Fruit fly (Drosophila melanogaster): ENCODE measurements around the gene mus81.

mus81 gene

dm6 chrX:932859-933258 is 8.0 kb upstream of the mus81 start:
- no peak for TF ChIP-seq pan (optimal IDR thresholded peaks at IDR 0.05)
- no peak for TF ChIP-seq psq (optimal IDR thresholded peaks at IDR 0.05)
- no peak for TF ChIP-seq CG8478 (optimal IDR thresholded peaks at IDR 0.05)
- TF ChIP-seq usp (GFP tag; optimal IDR thresholded peaks at IDR 0.05), result no peak
- no peak for TF ChIP-seq Dll (optimal IDR thresholded peaks at IDR 0.05)
- TF ChIP-seq EcR (GFP tag; optimal IDR thresholded peaks at IDR 0.05), result no peak

DNA sequence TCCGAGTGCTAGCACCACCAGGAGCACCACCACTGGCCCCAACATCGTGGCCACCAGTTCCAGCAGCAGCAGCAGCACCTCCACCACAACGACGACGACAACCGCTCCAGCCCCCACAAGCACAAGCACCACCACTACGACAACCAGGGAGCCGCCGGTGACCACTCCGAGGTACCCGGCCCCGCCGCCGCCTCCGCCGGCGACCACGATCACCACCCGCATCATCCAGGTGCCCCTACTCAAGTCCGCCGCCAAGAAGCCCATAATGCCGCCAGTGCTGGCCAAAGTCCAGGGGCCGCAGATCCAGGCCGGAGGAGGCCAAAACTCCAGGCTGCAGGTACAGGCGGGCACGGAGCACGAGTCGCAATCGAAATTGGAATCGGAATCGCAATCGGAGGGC is 6.9 kb upstream of the mus81 start:
- TF ChIP-seq Dll (optimal IDR thresholded peaks at IDR 0.05) (no peak), psq (optimal IDR thresholded peaks at IDR 0.05) (no peak), pan (optimal IDR thresholded peaks at IDR 0.05) (no peak), CG8478 (optimal IDR thresholded peaks at IDR 0.05) (no peak), usp (GFP tag; optimal IDR thresholded peaks at IDR 0.05) (no peak), EcR (GFP tag; optimal IDR thresholded peaks at IDR 0.05) (no peak)

dm6 chrX:935049-935900 is 5.6 kb upstream of the mus81 start, which contains the start of gene TRAM:
Gene TRAM, plus strand, starts transcription at chrX:935232.
- TF ChIP-seq usp (GFP tag; optimal IDR thresholded peaks at IDR 0.05), result no peak
- TF ChIP-seq CG8478 (optimal IDR thresholded peaks at IDR 0.05), result peak; percentile 4

DNA sequence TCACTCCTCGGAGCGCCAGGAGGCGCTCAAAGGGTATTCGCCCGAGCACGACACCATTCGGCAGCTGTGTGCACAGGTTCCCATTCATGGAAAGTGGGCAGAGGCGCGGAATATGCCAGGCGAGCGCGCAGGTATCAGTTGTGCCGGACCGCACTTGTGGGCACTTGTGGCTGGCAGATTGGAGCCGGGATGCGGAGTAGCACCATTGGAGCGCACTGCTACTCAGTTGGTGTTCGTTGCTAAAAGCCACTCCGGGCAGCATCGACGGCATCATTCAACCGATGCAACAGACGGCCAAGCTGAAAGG is 5.0 kb upstream of the mus81 start:
- no peak for TF ChIP-seq usp (GFP tag; optimal IDR thresholded peaks at IDR 0.05)
- TF ChIP-seq pan (optimal IDR thresholded peaks at IDR 0.05), result no peak
- no peak for TF ChIP-seq CG8478 (optimal IDR thresholded peaks at IDR 0.05)
- TF ChIP-seq Dll (optimal IDR thresholded peaks at IDR 0.05), result no peak
- no peak for TF ChIP-seq EcR (GFP tag; optimal IDR thresholded peaks at IDR 0.05)
- no peak for TF ChIP-seq psq (optimal IDR thresholded peaks at IDR 0.05)

DNA sequence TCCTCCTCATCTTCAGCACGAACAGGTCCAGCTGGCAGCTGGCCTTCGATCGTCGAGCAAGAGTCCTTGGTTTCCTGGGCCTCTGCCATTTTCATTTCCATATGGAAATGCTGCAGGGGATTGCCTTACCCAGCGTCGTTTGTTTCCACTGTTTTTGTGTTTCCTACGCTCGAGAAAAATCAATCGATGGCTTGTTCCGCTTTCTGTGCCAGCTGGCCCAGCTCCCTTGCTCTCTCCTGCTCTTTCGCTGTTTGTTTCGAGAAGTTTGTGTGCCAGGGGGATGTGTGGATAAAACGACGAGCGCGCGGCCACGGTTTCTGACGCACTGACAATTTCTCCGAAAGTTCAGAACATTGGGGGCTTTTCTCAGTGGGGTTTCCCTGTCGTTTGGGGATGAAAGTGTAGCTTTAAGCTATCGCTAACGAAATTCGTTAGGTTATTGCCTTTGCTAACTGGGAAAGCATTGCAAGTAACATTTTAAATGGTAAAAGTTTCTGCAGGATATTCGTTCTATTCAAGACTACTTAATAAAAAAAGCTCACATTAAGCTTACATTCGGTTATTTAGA is 4.7 kb downstream of the mus81 start, which contains the start of gene CG3703:
TSS of gene CG3703 (minus strand) at position 328 of the 568 bp plus-strand sequence.
- TF ChIP-seq Dll (optimal IDR thresholded peaks at IDR 0.05) (no peak), psq (optimal IDR thresholded peaks at IDR 0.05) (no peak), pan (optimal IDR thresholded peaks at IDR 0.05) (no peak), usp (GFP tag; optimal IDR thresholded peaks at IDR 0.05) (no peak), EcR (GFP tag; optimal IDR thresholded peaks at IDR 0.05) (no peak), CG8478 (optimal IDR thresholded peaks at IDR 0.05) (no peak)

dm6 chrX:946162-946561 is 5.3 kb downstream of the mus81 start:
- TF ChIP-seq psq (optimal IDR thresholded peaks at IDR 0.05) (no peak), pan (optimal IDR thresholded peaks at IDR 0.05) (no peak), Dll (optimal IDR thresholded peaks at IDR 0.05) (no peak), CG8478 (optimal IDR thresholded peaks at IDR 0.05) (no peak), usp (GFP tag; optimal IDR thresholded peaks at IDR 0.05) (no peak), EcR (GFP tag; optimal IDR thresholded peaks at IDR 0.05) (no peak)

DNA sequence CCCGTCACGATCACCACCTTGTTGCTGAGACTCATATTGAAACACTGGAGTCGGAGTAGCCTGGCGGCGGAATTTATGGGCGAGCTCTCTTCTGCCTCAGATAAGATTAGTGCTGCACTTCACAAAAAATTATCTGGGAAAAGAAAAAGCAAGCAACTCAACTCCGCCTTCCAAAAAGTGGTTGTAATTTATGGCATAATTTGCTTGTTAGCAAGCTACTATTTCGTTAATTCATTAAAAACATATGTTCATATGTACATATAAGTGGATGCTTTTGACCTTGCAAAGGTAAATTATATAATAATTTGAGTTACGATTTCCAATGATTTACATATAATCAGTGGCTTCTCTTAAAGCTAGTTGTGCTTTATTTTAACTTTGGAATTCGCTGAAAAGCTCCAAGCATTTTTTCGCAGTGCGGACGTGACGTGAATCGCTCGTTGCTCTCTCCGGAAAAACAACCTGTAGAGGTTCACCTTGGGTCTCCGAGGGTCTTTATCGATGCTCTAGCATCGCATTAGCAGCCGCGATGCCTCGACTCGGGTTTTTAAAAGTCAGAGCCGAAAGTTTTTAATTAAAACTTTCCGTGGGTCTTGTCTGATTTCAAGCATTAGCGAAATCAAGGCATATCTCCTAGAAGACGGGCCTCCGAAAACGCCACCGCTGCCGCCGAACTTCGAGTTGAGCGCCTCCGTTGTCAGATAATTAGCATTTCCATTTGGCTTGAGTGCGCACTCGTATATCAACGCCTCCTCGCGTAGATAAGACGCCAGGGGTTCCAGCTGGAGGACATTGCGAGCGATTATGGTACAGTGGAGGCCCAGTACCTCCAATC is 6.8 kb downstream of the mus81 start, which contains the start of gene CG3699:
TSS of gene CG3699 (minus strand) at position 51 of the 835 bp plus-strand sequence.
- TF ChIP-seq CG8478 (optimal IDR thresholded peaks at IDR 0.05) (no peak), Dll (optimal IDR thresholded peaks at IDR 0.05) (no peak), usp (GFP tag; optimal IDR thresholded peaks at IDR 0.05) (no peak), psq (optimal IDR thresholded peaks at IDR 0.05) (no peak), EcR (GFP tag; optimal IDR thresholded peaks at IDR 0.05) (no peak), pan (optimal IDR thresholded peaks at IDR 0.05) (no peak)

dm6 chrX:948285-948556 is 7.3 kb downstream of the mus81 start:
- no peak for TF ChIP-seq psq (optimal IDR thresholded peaks at IDR 0.05)
- TF ChIP-seq Dll (optimal IDR thresholded peaks at IDR 0.05), result no peak
- no peak for TF ChIP-seq EcR (GFP tag; optimal IDR thresholded peaks at IDR 0.05)
- TF ChIP-seq CG8478 (optimal IDR thresholded peaks at IDR 0.05), result no peak
- no peak for TF ChIP-seq usp (GFP tag; optimal IDR thresholded peaks at IDR 0.05)
- TF ChIP-seq pan (optimal IDR thresholded peaks at IDR 0.05), result no peak

DNA sequence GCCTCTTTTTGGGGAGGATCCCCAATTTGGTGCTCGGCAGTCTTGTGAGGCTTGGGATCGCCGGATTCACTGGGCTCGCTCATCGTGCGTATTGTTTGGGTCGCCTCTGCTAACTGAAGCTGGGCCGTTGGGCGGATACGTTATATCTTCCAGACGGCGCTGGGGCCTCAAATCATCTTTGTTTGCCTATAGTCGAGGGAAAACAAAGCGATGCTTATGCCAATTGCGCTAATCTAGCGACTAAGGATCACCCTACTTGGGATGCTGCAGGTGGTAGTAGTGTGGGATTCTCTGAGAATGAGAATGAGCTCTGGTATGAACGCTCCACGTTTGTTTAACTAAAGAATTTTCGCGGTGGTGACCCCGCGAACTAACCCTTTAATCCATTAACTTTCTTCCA is 10.9 kb downstream of the mus81 start, which contains the start of gene CG3690:
TSS of gene CG3690 (minus strand) at position 101 of the 400 bp plus-strand sequence.
- no peak for TF ChIP-seq psq (optimal IDR thresholded peaks at IDR 0.05)
- no peak for TF ChIP-seq CG8478 (optimal IDR thresholded peaks at IDR 0.05)
- no peak for TF ChIP-seq usp (GFP tag; optimal IDR thresholded peaks at IDR 0.05)
- no peak for TF ChIP-seq Dll (optimal IDR thresholded peaks at IDR 0.05)
- TF ChIP-seq EcR (GFP tag; optimal IDR thresholded peaks at IDR 0.05), result no peak
- no peak for TF ChIP-seq pan (optimal IDR thresholded peaks at IDR 0.05)

DNA sequence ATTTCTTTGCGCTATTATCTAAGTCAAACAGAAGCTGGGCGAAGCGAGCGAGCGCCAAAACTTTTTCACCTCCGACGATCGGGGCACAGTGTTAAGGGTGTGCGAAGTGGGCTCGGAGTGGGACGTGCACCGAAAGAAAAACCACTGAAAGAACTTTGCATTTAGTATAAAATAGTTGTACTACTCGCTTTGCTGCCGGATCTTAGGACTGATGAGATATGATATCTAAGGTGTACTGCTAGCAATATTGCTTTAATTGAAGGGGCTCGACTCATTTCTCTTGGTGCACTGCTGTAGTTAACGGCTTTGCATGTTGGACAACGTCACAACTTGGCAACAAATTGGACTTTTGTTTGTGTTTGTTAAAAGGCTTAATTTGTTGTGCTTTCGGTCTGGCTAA is 12.9 kb downstream of the mus81 start:
- no peak for TF ChIP-seq EcR (GFP tag; optimal IDR thresholded peaks at IDR 0.05)
- no peak for TF ChIP-seq psq (optimal IDR thresholded peaks at IDR 0.05)
- no peak for TF ChIP-seq CG8478 (optimal IDR thresholded peaks at IDR 0.05)
- TF ChIP-seq usp (GFP tag; optimal IDR thresholded peaks at IDR 0.05), result no peak
- TF ChIP-seq Dll (optimal IDR thresholded peaks at IDR 0.05), result no peak
- TF ChIP-seq pan (optimal IDR thresholded peaks at IDR 0.05), result no peak

dm6 chrX:955873-956272 is 15.0 kb downstream of the mus81 start:
- no peak for TF ChIP-seq EcR (GFP tag; optimal IDR thresholded peaks at IDR 0.05)
- TF ChIP-seq usp (GFP tag; optimal IDR thresholded peaks at IDR 0.05), result no peak
- TF ChIP-seq psq (optimal IDR thresholded peaks at IDR 0.05), result no peak
- no peak for TF ChIP-seq pan (optimal IDR thresholded peaks at IDR 0.05)
- TF ChIP-seq Dll (optimal IDR thresholded peaks at IDR 0.05), result no peak
- TF ChIP-seq CG8478 (optimal IDR thresholded peaks at IDR 0.05), result no peak

- TF ChIP-seq EcR (GFP tag; optimal IDR thresholded peaks at IDR 0.05) (no peak), CG8478 (optimal IDR thresholded peaks at IDR 0.05) (no peak), psq (optimal IDR thresholded peaks at IDR 0.05) (no peak), Dll (optimal IDR thresholded peaks at IDR 0.05) (no peak), pan (optimal IDR thresholded peaks at IDR 0.05) (no peak), usp (GFP tag; optimal IDR thresholded peaks at IDR 0.05) (no peak)
These were observed 23.1 kb downstream of the mus81 start for dm6 chrX:964012-964411.
